Fruit fly (Drosophila melanogaster): Measurements from ENCODE around the gene gnu.

dm6 chr3L:14758730-14759096 lies 44.4 kb downstream of the gnu start:
- TF ChIP-seq CG8478 (optimal IDR thresholded peaks at IDR 0.05) (no peak), Dll (optimal IDR thresholded peaks at IDR 0.05) (no peak), pan (optimal IDR thresholded peaks at IDR 0.05) (no peak), psq (optimal IDR thresholded peaks at IDR 0.05) (no peak), usp (GFP tag; optimal IDR thresholded peaks at IDR 0.05) (no peak)
